Fruit fly (Drosophila melanogaster): ENCODE data around the gene Cpr65Ax1.

The Cpr65Ax1 gene

DNA sequence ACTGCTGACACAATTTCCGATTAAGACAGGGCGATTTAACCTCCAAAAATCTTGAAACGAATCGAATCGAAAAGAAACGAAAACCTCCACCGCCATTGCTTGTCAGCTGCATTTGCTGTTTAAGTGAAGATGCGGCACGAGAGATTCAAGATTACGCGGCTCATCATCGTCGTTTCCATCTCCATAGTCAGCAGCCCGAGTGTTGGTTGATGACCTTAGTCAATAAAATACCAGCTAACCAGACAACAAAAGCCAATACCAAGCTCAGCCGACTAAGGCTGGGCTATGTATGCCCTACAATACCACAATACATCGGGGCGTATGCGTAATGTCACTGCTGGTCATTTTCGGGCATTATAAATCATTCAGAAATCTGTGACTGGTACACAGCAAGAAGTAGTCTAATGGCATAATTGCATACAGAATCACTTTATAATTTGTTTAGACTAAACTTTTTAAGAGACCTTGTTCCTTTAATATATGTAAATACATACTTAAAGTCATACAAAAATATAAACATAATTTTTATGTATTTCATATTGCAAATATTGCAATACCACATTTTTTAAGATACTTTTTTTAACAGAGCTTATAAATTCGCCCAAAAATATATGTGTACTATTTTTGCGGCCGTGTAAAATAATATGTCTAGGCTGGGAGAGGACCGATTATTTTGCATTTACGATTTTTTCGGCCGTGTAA lies 6.9 kb downstream of the Cpr65Ax1 start (continued):
- TF ChIP-seq CG17912 (GFP tag; optimal IDR thresholded peaks at IDR 0.05), result no peak
- TF ChIP-seq Oli (tag; optimal IDR thresholded peaks at IDR 0.05), result peak; percentile 33
- no peak for TF ChIP-seq nerfin-1 (tag; optimal IDR thresholded peaks at IDR 0.05)
- no peak for TF ChIP-seq ssp (GFP tag; IDR thresholded peaks at IDR 0.05)
- no peak for TF ChIP-seq CG33213 (GFP tag; optimal IDR thresholded peaks at IDR 0.05)
- TF ChIP-seq pzg (GFP tag; optimal IDR thresholded peaks at IDR 0.05), result no peak
- peak; percentile 7 for TF ChIP-seq Ets65A (GFP tag)
- no peak for TF ChIP-seq CG11247 (GFP tag; IDR thresholded peaks at IDR 0.05)
- TF ChIP-seq ara (GFP tag; IDR thresholded peaks at IDR 0.05), result no peak
- TF ChIP-seq CG10321 (GFP tag; IDR thresholded peaks at IDR 0.05), result no peak
- no peak for TF ChIP-seq Atf3 (GFP tag; optimal IDR thresholded peaks at IDR 0.05)
- no peak for TF ChIP-seq CG8290 (GFP tag; optimal IDR thresholded peaks at IDR 0.05)
- TF ChIP-seq CG8290 (tag; optimal IDR thresholded peaks at IDR 0.05), result peak in 1 of 2 experiments; percentile 35
- no peak for TF ChIP-seq CG15696 (tag; optimal IDR thresholded peaks at IDR 0.05)
- peak; percentile 4 for TF ChIP-seq CG12659 (GFP tag; optimal IDR thresholded peaks at IDR 0.05)
- no peak for TF ChIP-seq HLH4C (GFP tag; IDR thresholded peaks at IDR 0.05; ENCODE audit: partially characterized antibody)
- no peak for TF ChIP-seq CG13894 (tag; optimal IDR thresholded peaks at IDR 0.05)
- TF ChIP-seq lola (GFP tag; optimal IDR thresholded peaks at IDR 0.05), result no peak
- no peak for TF ChIP-seq CG33557 (GFP tag; optimal IDR thresholded peaks at IDR 0.05)
- no peak for TF ChIP-seq psq (GFP tag; optimal IDR thresholded peaks at IDR 0.05)
- no peak for TF ChIP-seq CG15073 (GFP tag; optimal IDR thresholded peaks at IDR 0.05)
- 0 out of 3 replicates have a peak, but pooled peaks have one; percentile 10 for TF ChIP-seq otp (GFP tag; IDR thresholded peaks at IDR 0.05)
- TF ChIP-seq sna (GFP tag; IDR thresholded peaks at IDR 0.05; ENCODE audit: partially characterized antibody), result no peak
- no peak for TF ChIP-seq Mes4 (GFP tag; optimal IDR thresholded peaks at IDR 0.05)
- peak; percentile 24; the same call in 1 of the 2 replicates for TF ChIP-seq CG14441 (GFP tag; IDR thresholded peaks at IDR 0.05)
- TF ChIP-seq CG14860 (GFP tag; IDR thresholded peaks at IDR 0.05; ENCODE audit: partially characterized antibody), result no peak
- TF ChIP-seq NK7.1 (GFP tag; optimal IDR thresholded peaks at IDR 0.05), result no peak
- no peak for TF ChIP-seq CG15601 (tag; optimal IDR thresholded peaks at IDR 0.05)
- no peak for TF ChIP-seq peb (GFP tag; IDR thresholded peaks at IDR 0.05)
- no peak for TF ChIP-seq bcd (GFP tag; optimal IDR thresholded peaks at IDR 0.05)
- peak; percentile 33 for TF ChIP-seq CG7839 (tag; optimal IDR thresholded peaks at IDR 0.05)
- no peak for TF ChIP-seq CG5245 (GFP tag; optimal IDR thresholded peaks at IDR 0.05)
- TF ChIP-seq vvl (GFP tag; IDR thresholded peaks at IDR 0.05), result no peak
- no peak for TF ChIP-seq Camta (GFP tag; optimal IDR thresholded peaks at IDR 0.05)
- TF ChIP-seq caup (GFP tag; optimal IDR thresholded peaks at IDR 0.05; ENCODE audit: severe bottlenecking), result no peak
- TF ChIP-seq fd102C (GFP tag; optimal IDR thresholded peaks at IDR 0.05), result no peak
- no peak for TF ChIP-seq YL-1 (GFP tag; optimal IDR thresholded peaks at IDR 0.05)
- no peak for TF ChIP-seq Neu2 (GFP tag; optimal IDR thresholded peaks at IDR 0.05; ENCODE audit: borderline replicate concordance)
- no peak for TF ChIP-seq Mad (GFP tag; optimal IDR thresholded peaks at IDR 0.05)
- peak; percentile 2 for TF ChIP-seq CG30403 (GFP tag; optimal IDR thresholded peaks at IDR 0.05)
- TF ChIP-seq CG7987 (GFP tag; optimal IDR thresholded peaks at IDR 0.05), result no peak
- peak; percentile 19 for TF ChIP-seq pros (GFP tag; optimal IDR thresholded peaks at IDR 0.05)
- TF ChIP-seq btn (GFP tag; optimal IDR thresholded peaks at IDR 0.05), result no peak
- TF ChIP-seq ac (GFP tag; optimal IDR thresholded peaks at IDR 0.05), result no peak
- TF ChIP-seq luna (GFP tag; optimal IDR thresholded peaks at IDR 0.05), result no peak
- TF ChIP-seq dysf (GFP tag; IDR thresholded peaks at IDR 0.05), result peak; percentile 45; the same call in 1 of the 3 replicates
- TF ChIP-seq ap (GFP tag; IDR thresholded peaks at IDR 0.05), result no peak
- TF ChIP-seq Gsc (GFP tag; IDR thresholded peaks at IDR 0.05), result no peak
- TF ChIP-seq az2 (GFP tag; optimal IDR thresholded peaks at IDR 0.05), result no peak
